Worm (Caenorhabditis elegans): ENCODE measurements around the gene sfxn-1.3.

ce11 chrV:15773941-15774340, 47.3 kb downstream of the sfxn-1.3 start:
- TF ChIP-seq nhr-11 (tag; optimal IDR thresholded peaks at IDR 0.05) (no peak), fos-1 (tag; optimal IDR thresholded peaks at IDR 0.05) (no peak), ceh-82 (tag; optimal IDR thresholded peaks at IDR 0.05) (no peak), nhr-6 (tag; optimal IDR thresholded peaks at IDR 0.05) (no peak), lsy-2 (tag; optimal IDR thresholded peaks at IDR 0.05) (no peak), elt-1 (tag; optimal IDR thresholded peaks at IDR 0.05) (no peak), R02D3.7 (tag; optimal IDR thresholded peaks at IDR 0.05) (no peak), unc-55 (GFP tag; optimal IDR thresholded peaks at IDR 0.05) (no peak), unc-62 (GFP tag; optimal IDR thresholded peaks at IDR 0.05) (no peak)

All from whole organism, L2 larva.